Fruit fly (Drosophila melanogaster) S2 (cell line): Measurements from ENCODE around the gene Mco3.

Source experiments
- CG8478 ChIP-seq: fragments of >200 bp; optimal IDR thresholded peaks from 2 replicates; lab custom pipeline; 2018
- CTCF ChIP-seq, 2 experiments: fragments of >200 bp; optimal IDR thresholded peaks; 2 replicates each; lab custom pipeline; 2018

- peak in 1 of 2 experiments; percentile 47 for TF ChIP-seq CTCF (optimal IDR thresholded peaks at IDR 0.05; lab: Kevin White, UChicago)
- no peak for TF ChIP-seq CG8478 (lab: Kevin White, UChicago)
Observed at dm6 chr3R:25893272-25893671, 4.0 kb upstream of the Mco3 start, which contains the start of gene CG5913.
